Worm (Caenorhabditis elegans) whole organism, L3 larva: ENCODE measurements around the gene F54D11.4.

Source experiments
- ama-1 ChIP-seq: fragments of 150-350 bp; optimal IDR thresholded peaks from 2 replicates; lab custom pipeline; 2018
- ceh-16 ChIP-seq: sonication (generic microtip); optimal IDR thresholded peaks from 2 replicates; lab custom pipeline; 2017; ENCODE audit warnings: missing biosample characterization, missing genetic modification characterization
- ceh-28 ChIP-seq: fragments of 150-350 bp; optimal IDR thresholded peaks from 2 replicates; lab custom pipeline; 2014; ENCODE audit warnings: missing biosample characterization, missing genetic modification reagents, missing genetic modification characterization
- daf-12 ChIP-seq: fragments of 150-350 bp; optimal IDR thresholded peaks from 2 replicates; lab custom pipeline; 2014; ENCODE audit warnings: missing biosample characterization, missing genetic modification reagents, missing genetic modification characterization
- egl-5 ChIP-seq: fragments of 150-350 bp; optimal IDR thresholded peaks from 2 replicates; lab custom pipeline; 2017; ENCODE audit warnings: missing biosample characterization, missing genetic modification reagents, missing genetic modification characterization, inconsistent platforms
- elt-3 ChIP-seq, 3 experiments: fragments of 150-350 bp in 1 of 3; sonication (generic microtip) in 2 of 3; optimal IDR thresholded peaks; 2 replicates in 2 of 3; 4 replicates in 1 of 3; lab custom pipeline; 2014 to 2017; ENCODE audit warnings: missing biosample characterization in 3 of 3, missing genetic modification characterization in 3 of 3
- eor-1 ChIP-seq, 2 experiments: fragments of 150-350 bp; optimal IDR thresholded peaks; 2 replicates each; lab custom pipeline; 2014 to 2018; ENCODE audit warnings: missing biosample characterization in 2 of 2, missing genetic modification characterization in 2 of 2
- fos-1 ChIP-seq: fragments of 150-350 bp; optimal IDR thresholded peaks from 2 replicates; lab custom pipeline; 2014; ENCODE audit warnings: missing biosample characterization, missing genetic modification characterization
- hmg-11 ChIP-seq: sonication (generic microtip); optimal IDR thresholded peaks from 2 replicates; lab custom pipeline; 2016; ENCODE audit warnings: missing genetic modification characterization, missing compliant biosample characterization
- jun-1 ChIP-seq: fragments of 150-350 bp; optimal IDR thresholded peaks from 2 replicates; lab custom pipeline; 2014; ENCODE audit warnings: missing biosample characterization, missing genetic modification reagents, missing genetic modification characterization
- lin-15B ChIP-seq: fragments of 150-350 bp; optimal IDR thresholded peaks from 2 replicates; lab custom pipeline; 2014; ENCODE audit warnings: missing biosample characterization, missing genetic modification characterization
- lsy-12 ChIP-seq: sonication (generic microtip); optimal IDR thresholded peaks from 2 replicates; lab custom pipeline; 2016; ENCODE audit warnings: mild to moderate bottlenecking, missing genetic modification characterization, missing compliant biosample characterization
- mdl-1 ChIP-seq: fragments of 150-350 bp; optimal IDR thresholded peaks from 2 replicates; lab custom pipeline; 2014; ENCODE audit warnings: missing biosample characterization, missing genetic modification characterization
- nfya-1 ChIP-seq: sonication (generic microtip); optimal IDR thresholded peaks from 2 replicates; lab custom pipeline; 2017; ENCODE audit warnings: missing genetic modification characterization, mild to moderate bottlenecking, missing compliant biosample characterization, antibody characterized with exemption, moderate library complexity; ENCODE audit not compliant: insufficient read depth
- nhr-23 ChIP-seq: fragments of 150-350 bp; optimal IDR thresholded peaks from 2 replicates; lab custom pipeline; 2014; ENCODE audit warnings: missing biosample characterization, missing genetic modification reagents, missing genetic modification characterization
- nhr-237 ChIP-seq: fragments of 150-350 bp; optimal IDR thresholded peaks from 2 replicates; lab custom pipeline; 2014; ENCODE audit warnings: missing biosample characterization, missing genetic modification characterization
- nhr-28 ChIP-seq: fragments of 150-350 bp; optimal IDR thresholded peaks from 2 replicates; lab custom pipeline; 2014; ENCODE audit warnings: missing biosample characterization, missing genetic modification characterization
- nhr-43 ChIP-seq: sonication (generic microtip); optimal IDR thresholded peaks from 2 replicates; lab custom pipeline; 2016; ENCODE audit warnings: mild to moderate bottlenecking, missing genetic modification characterization, missing compliant biosample characterization; ENCODE audit not compliant: poor library complexity, severe bottlenecking
- nhr-77 ChIP-seq: fragments of 150-350 bp; optimal IDR thresholded peaks from 2 replicates; lab custom pipeline; 2014; ENCODE audit warnings: missing biosample characterization, missing genetic modification characterization
- pqm-1 ChIP-seq: fragments of 150-350 bp; optimal IDR thresholded peaks from 2 replicates; lab custom pipeline; 2017; ENCODE audit warnings: missing biosample characterization, missing genetic modification characterization, inconsistent platforms
- skn-1 ChIP-seq: fragments of 150-350 bp; optimal IDR thresholded peaks from 2 replicates; lab custom pipeline; 2014; ENCODE audit warnings: missing biosample characterization, missing genetic modification characterization
- snpc-4 ChIP-seq: fragments of 150-350 bp; optimal IDR thresholded peaks from 2 replicates; lab custom pipeline; 2014; ENCODE audit warnings: missing biosample characterization, missing genetic modification characterization
- unc-39 ChIP-seq: sonication (generic microtip); optimal IDR thresholded peaks from 4 replicates; lab custom pipeline; 2017; ENCODE audit warnings: missing biosample characterization, missing genetic modification characterization
- unc-62 ChIP-seq: fragments of 150-350 bp; sonication (generic microtip); optimal IDR thresholded peaks from 4 replicates; lab custom pipeline; 2014; ENCODE audit warnings: missing biosample characterization, missing genetic modification reagents, missing genetic modification characterization
- ztf-11 ChIP-seq: fragments of 150-350 bp; optimal IDR thresholded peaks from 2 replicates; lab custom pipeline; 2014; ENCODE audit warnings: missing biosample characterization, missing genetic modification characterization
- ztf-4 ChIP-seq: fragments of 150-350 bp; optimal IDR thresholded peaks from 2 replicates; lab custom pipeline; 2014; ENCODE audit warnings: missing biosample characterization, missing genetic modification characterization

F54D11.4 gene

DNA sequence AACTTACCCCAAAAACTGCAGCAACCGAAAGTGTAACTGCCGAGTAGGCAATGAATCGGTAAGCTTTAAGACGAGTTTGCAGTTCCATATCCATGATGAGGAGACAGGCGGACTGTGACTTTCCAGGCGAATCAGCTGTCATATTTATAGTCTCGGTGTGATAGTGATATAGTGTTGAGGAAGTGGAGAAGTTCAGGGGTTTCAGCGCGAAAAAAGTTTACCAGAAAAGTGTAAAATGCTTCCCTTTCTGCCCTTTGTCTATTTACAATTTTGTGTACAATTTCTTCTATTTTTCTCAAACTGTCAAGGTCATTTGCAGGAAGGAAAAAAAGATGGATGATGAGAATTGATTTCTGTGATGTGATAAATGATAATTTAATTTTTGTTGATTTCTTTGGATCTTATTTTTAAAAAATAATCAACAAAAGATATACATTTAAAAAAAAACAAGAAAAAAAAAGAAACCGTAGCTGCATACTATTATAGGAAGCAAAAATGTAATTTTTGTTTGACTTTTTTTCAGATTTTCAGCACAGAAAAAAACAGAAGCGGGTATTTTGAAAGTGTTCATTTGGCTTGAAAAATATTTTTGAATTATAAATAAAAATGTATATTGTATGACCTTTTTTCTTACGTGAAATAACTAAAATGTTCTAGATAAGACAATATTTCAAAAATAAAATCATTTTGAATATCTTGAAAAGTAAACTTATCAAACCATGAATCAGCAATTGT, 38.1 kb downstream of the F54D11.4 start, which contains the start of the genes col-139 and F41F3.1:
Gene col-139 (minus strand): TSS at position 101 of the 735 bp plus-strand sequence.
Gene F41F3.1 (plus strand): TSS at position 685 of the 735 bp plus-strand sequence.
- TF ChIP-seq pqm-1, result no peak
- TF ChIP-seq ceh-16 (tag; lab: Kevin White, UChicago), result no peak
- TF ChIP-seq nhr-28 (tag; lab: Kevin White, UChicago), result no peak
- no peak for TF ChIP-seq ceh-28

DNA sequence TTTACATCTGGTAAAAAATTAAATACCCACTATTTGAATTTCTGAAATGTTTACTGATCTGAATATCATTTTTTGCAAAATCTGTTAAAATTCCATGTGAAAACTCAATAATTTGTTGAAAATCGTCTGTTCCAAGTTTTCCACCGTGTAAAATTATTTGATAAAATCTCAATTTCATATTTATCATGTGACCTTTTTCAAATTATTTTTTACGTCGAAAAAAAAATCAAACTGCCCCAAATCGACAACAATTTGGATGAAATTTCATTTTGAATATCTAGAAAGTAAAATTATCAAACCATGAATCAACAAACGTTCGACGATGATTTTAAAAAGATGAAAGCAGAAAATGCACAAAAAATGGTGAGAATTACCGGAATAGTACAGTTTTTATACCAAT, 39.2 kb downstream of the F54D11.4 start, which contains the start of gene F41F3.9:
Gene F41F3.9 (plus strand): TSS at position 301 of the 400 bp plus-strand sequence.
- TF ChIP-seq nhr-28 (tag; lab: Kevin White, UChicago), result no peak
- no peak for TF ChIP-seq hmg-11 (tag; lab: Kevin White, UChicago)
- TF ChIP-seq jun-1 (tag; lab: Kevin White, UChicago), result no peak
- TF ChIP-seq lsy-12 (tag; lab: Kevin White, UChicago), result no peak
- TF ChIP-seq fos-1 (tag; lab: Kevin White, UChicago), result no peak
- TF ChIP-seq, all 47 proteins: peak for 0

ce11 chrV:4662400-4662799, 46.4 kb downstream of the F54D11.4 start, which contains the start of gene srx-74:
TSS of gene srx-74 (minus strand) at chrV:4662500.
- TF ChIP-seq nhr-237 (tag; lab: Kevin White, UChicago) (no peak), egl-5 (tag; lab: Kevin White, UChicago) (no peak), unc-62 (no peak), daf-12 (no peak), ztf-11 (tag; lab: Kevin White, UChicago) (no peak), jun-1 (tag; lab: Kevin White, UChicago) (no peak), mdl-1 (tag; lab: Kevin White, UChicago) (no peak), ztf-4 (no peak), skn-1 (no peak), unc-39 (no peak), lsy-12 (tag; lab: Kevin White, UChicago) (no peak), fos-1 (tag; lab: Kevin White, UChicago) (no peak)

DNA sequence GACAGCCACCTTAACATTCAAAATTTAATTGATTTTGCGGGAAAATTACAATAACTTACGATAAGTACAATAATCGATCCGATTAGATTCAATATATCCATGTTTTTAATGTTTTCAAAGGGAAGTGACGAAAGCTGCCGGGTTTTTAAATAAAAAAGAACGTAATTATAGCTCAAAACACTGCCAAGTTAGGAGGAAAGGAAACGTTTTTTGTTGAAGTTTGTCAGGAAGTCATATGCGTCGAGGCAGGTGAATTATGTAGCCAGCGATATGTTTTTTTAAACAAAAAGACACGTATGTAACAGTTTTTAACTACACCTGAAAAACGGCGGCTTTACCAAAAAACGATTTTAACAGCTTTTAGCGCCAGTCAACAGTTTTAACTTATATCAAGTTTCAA, 49.7 kb downstream of the F54D11.4 start, which contains the start of gene srx-73:
Gene srx-73 (minus strand): TSS at position 101 of the 400 bp plus-strand sequence.
- TF ChIP-seq daf-12, result no peak
- TF ChIP-seq nfya-1 (tag; lab: Kevin White, UChicago), result no peak
- no peak for TF ChIP-seq elt-3 (tag; optimal IDR thresholded peaks at IDR 0.05; lab: Kevin White, UChicago)
- no peak for TF ChIP-seq ama-1
- TF ChIP-seq eor-1 (tag; optimal IDR thresholded peaks at IDR 0.05; lab: Kevin White, UChicago), result no peak
- TF ChIP-seq egl-5 (tag; lab: Kevin White, UChicago), result no peak
- TF ChIP-seq snpc-4 (tag; lab: Kevin White, UChicago), result no peak
- no peak for TF ChIP-seq nhr-77 (tag; lab: Kevin White, UChicago)
- TF ChIP-seq fos-1 (tag; lab: Kevin White, UChicago), result no peak
- no peak for TF ChIP-seq ceh-28

ce11 chrV:4667062-4667461, 51.1 kb downstream of the F54D11.4 start:
- no peak for TF ChIP-seq nhr-23 (tag; lab: Kevin White, UChicago)
- TF ChIP-seq nhr-77 (tag; lab: Kevin White, UChicago), result no peak
- no peak for TF ChIP-seq mdl-1 (tag; lab: Kevin White, UChicago)
- no peak for TF ChIP-seq daf-12
- no peak for TF ChIP-seq lsy-12 (tag; lab: Kevin White, UChicago)
- TF ChIP-seq egl-5 (tag; lab: Kevin White, UChicago), result no peak
- TF ChIP-seq elt-3 (tag; optimal IDR thresholded peaks at IDR 0.05; lab: Kevin White, UChicago), result no peak
- no peak for TF ChIP-seq nhr-28 (tag; lab: Kevin White, UChicago)
- TF ChIP-seq lin-15B, result no peak
- TF ChIP-seq nhr-43 (tag; lab: Kevin White, UChicago), result no peak
